Worm (Caenorhabditis elegans): Measurements from ENCODE around the gene T03G6.7.

DNA sequence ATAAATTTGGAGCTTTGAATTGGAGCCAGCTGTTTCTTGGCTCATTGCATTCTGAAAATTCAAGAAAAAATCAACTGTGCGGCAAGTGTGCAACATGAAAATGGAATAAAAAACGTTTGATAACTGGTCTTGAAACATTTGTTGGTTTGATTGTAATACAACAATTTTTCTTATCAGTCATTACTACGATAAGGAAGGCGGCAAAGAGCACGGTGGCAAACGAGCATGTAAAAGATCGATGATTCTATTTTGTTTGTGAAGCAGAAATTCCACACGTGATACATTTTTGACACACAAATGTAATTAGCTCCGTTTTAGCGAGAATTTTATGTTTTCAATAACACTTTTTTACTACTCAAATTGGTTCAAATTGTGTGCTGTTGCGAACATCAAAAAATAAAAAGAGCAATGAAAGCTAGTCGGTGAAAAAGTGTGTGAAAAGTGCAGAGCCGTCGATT, 13.3 kb upstream of the T03G6.7 start, which contains the start of gene H01M10.1:
- TF ChIP-seq snpc-4 (GFP tag; optimal IDR thresholded peaks at IDR 0.05) (no peak), snpc-4 (tag; optimal IDR thresholded peaks at IDR 0.05) (no peak), ztf-6 (GFP tag; IDR thresholded peaks at IDR 0.05) (no peak), mcd-1 (GFP tag; IDR thresholded peaks at IDR 0.05) (no peak), lin-35 (GFP tag; optimal IDR thresholded peaks at IDR 0.05) (no peak), Y53F4B.3 (GFP tag; IDR thresholded peaks at IDR 0.05) (no peak), aptf-2 (GFP tag; conservative IDR thresholded peaks at IDR 0.05) (no peak), D2030.7 (GFP tag; IDR thresholded peaks at IDR 0.05) (no peak), ztf-18 (tag; optimal IDR thresholded peaks at IDR 0.05) (no peak), let-607 (tag; optimal IDR thresholded peaks at IDR 0.05) (no peak)

All from whole organism, young adult.